Worm (Caenorhabditis elegans): ENCODE data around the gene R05D3.9.
A peak's percentile ranks its signal among the peaks of the same experiment; 100 is the strongest.

R05D3.9 gene

DNA sequence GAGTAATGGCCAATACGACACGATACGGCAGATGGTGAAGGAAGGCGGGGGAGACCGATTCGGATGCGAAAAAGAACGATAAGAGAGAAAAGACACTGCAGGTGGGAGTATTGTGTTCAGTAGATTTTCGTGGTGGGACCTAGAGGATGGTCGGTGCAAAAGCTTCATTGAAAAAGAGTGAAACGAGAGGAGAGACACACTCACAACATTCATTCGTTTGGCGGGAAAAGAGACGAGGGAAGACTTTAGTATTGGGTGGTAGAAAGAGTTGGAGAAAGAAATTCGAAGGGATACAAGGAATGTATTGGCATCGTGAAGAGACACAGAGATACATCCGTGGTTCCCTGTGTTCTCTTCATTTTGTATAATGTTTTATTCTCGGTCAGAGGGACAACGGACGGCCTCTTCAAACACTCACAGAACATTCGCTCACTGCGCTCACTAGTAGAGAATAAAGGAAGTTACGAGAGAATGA, 12.1 kb downstream of the R05D3.9 start (continued):
- TF ChIP-seq F49E8.2 (tag; optimal IDR thresholded peaks at IDR 0.05; ENCODE audit: borderline replicate concordance) (no peak), skn-1 (tag; optimal IDR thresholded peaks at IDR 0.05) (no peak), ztf-11 (tag; optimal IDR thresholded peaks at IDR 0.05) (no peak), nhr-42 (GFP tag; IDR thresholded peaks at IDR 0.05) (no peak), pqm-1 (tag; optimal IDR thresholded peaks at IDR 0.05) (peak; percentile 3), ces-1 (GFP tag; optimal IDR thresholded peaks at IDR 0.05) (peak; percentile 64), vab-7 (GFP tag; IDR thresholded peaks at IDR 0.05) (no peak), zag-1 (tag; optimal IDR thresholded peaks at IDR 0.05) (no peak), ceh-28 (tag; optimal IDR thresholded peaks at IDR 0.05) (no peak), hmg-1.1 (GFP tag; IDR thresholded peaks at IDR 0.05) (peak; percentile 84), ceh-62 (tag; optimal IDR thresholded peaks at IDR 0.05) (no peak), hlh-11 (tag; optimal IDR thresholded peaks at IDR 0.05) (peak; percentile 83), nhr-6 (tag; optimal IDR thresholded peaks at IDR 0.05) (peak; percentile 64), ceh-82 (tag; optimal IDR thresholded peaks at IDR 0.05) (no peak), hif-1 (tag; optimal IDR thresholded peaks at IDR 0.05) (peak in 1 of 2 experiments; percentile 49), spr-3 (GFP tag; optimal IDR thresholded peaks at IDR 0.05) (no peak), rbr-2 (tag; optimal IDR thresholded peaks at IDR 0.05) (peak; percentile 81), gei-8 (GFP tag; optimal IDR thresholded peaks at IDR 0.05) (no peak), Y105C5A.15 (GFP tag; IDR thresholded peaks at IDR 0.05) (no peak), Y5F2A.4 (GFP tag; optimal IDR thresholded peaks at IDR 0.05) (no peak), R02D3.7 (tag; optimal IDR thresholded peaks at IDR 0.05) (no peak), madf-9 (GFP tag; conservative IDR thresholded peaks at IDR 0.05) (no peak), php-3 (GFP tag; IDR thresholded peaks at IDR 0.05) (no peak), aha-1 (tag) (peak; percentile 86), mxl-3 (GFP tag; optimal IDR thresholded peaks at IDR 0.05) (peak; percentile 71), arid-1 (GFP tag; conservative IDR thresholded peaks at IDR 0.05) (peak; percentile 27; the same call in 1 of the 2 replicates), ZK546.5 (tag; optimal IDR thresholded peaks at IDR 0.05) (no peak), duxl-1 (tag; optimal IDR thresholded peaks at IDR 0.05; ENCODE audit: poor library complexity) (peak; percentile 37), tag-97 (GFP tag; IDR thresholded peaks at IDR 0.05) (no peak), ztf-7 (tag; optimal IDR thresholded peaks at IDR 0.05) (peak; percentile 50), nhr-28 (tag; optimal IDR thresholded peaks at IDR 0.05) (peak; percentile 66), daf-19 (GFP tag; conservative IDR thresholded peaks at IDR 0.05) (no peak), pha-4 (GFP tag; IDR thresholded peaks at IDR 0.05) (no peak), pha-4 (tag; optimal IDR thresholded peaks at IDR 0.05) (peak; percentile 43), lin-15B (tag; optimal IDR thresholded peaks at IDR 0.05) (no peak), nhr-76 (tag; optimal IDR thresholded peaks at IDR 0.05) (no peak), ama-1 (optimal IDR thresholded peaks at IDR 0.05) (peak; percentile 43), T20F7.1 (GFP tag; optimal IDR thresholded peaks at IDR 0.05) (peak; percentile 72), unc-62 (GFP tag; optimal IDR thresholded peaks at IDR 0.05 in 1 of 2) (no peak), unc-62 (tag; optimal IDR thresholded peaks at IDR 0.05) (no peak), dmd-8 (GFP tag; IDR thresholded peaks at IDR 0.05) (no peak), ceh-44 (GFP tag; IDR thresholded peaks at IDR 0.05) (no peak), ctbp-1 (GFP tag; IDR thresholded peaks at IDR 0.05) (peak; percentile 65), dpl-1 (GFP tag; optimal IDR thresholded peaks at IDR 0.05) (peak; percentile 73), set-16 (GFP tag; IDR thresholded peaks at IDR 0.05) (no peak), lim-7 (GFP tag; IDR thresholded peaks at IDR 0.05) (peak; percentile 49; the same call in 1 of the 2 replicates), saeg-2 (GFP tag; IDR thresholded peaks at IDR 0.05) (no peak), nhr-102 (tag; optimal IDR thresholded peaks at IDR 0.05) (peak; percentile 40), dmd-9 (GFP tag; IDR thresholded peaks at IDR 0.05) (no peak), zip-11 (GFP tag; IDR thresholded peaks at IDR 0.05) (no peak), nhr-111 (GFP tag; optimal IDR thresholded peaks at IDR 0.05) (no peak), fos-1 (tag; optimal IDR thresholded peaks at IDR 0.05) (no peak), ceh-20 (GFP tag; IDR thresholded peaks at IDR 0.05) (0 out of 2 replicates have a peak, but pooled peaks have one; percentile 14)
